Fruit fly (Drosophila melanogaster) whole organism, embryonic: ENCODE data around the gene Eip75B.
A peak's percentile ranks its signal among the peaks of the same experiment; 100 is the strongest.

Experiments
- Aef1 ChIP-seq: fragments of 200-800 bp; sonication (Bioruptor generic); IDR thresholded peaks from 3 replicates; pipeline ENCODE4 v1.3.6; 2022; ENCODE audit warnings: missing biosample characterization, missing genetic modification characterization
- B-H1 ChIP-seq: fragments of 200-800 bp; sonication (Bioruptor generic); IDR thresholded peaks from 3 replicates; pipeline ENCODE4 v1.3.6; 2022; ENCODE audit warnings: missing biosample characterization, missing genetic modification characterization
- CG10321 ChIP-seq: fragments of 200-800 bp; sonication (Bioruptor generic); IDR thresholded peaks from 2 replicates; pipeline ENCODE4 v1.3.6; 2022; ENCODE audit warnings: missing biosample characterization, missing genetic modification characterization
- CG10462 ChIP-seq: fragments of 200-800 bp; sonication (Bioruptor generic); optimal IDR thresholded peaks from 2 replicates; lab custom pipeline; 2016; ENCODE audit warnings: missing biosample characterization, missing genetic modification characterization
- CG10654 ChIP-seq: fragments of 200-800 bp; sonication (Bioruptor generic); optimal IDR thresholded peaks from 2 replicates; lab custom pipeline; 2016; ENCODE audit warnings: missing biosample characterization, missing genetic modification characterization
- CG10979 ChIP-seq: fragments of 200-800 bp; sonication (Bioruptor generic); optimal IDR thresholded peaks from 2 replicates; lab custom pipeline; 2018; ENCODE audit warnings: missing biosample characterization, mild to moderate bottlenecking, missing genetic modification characterization, moderate library complexity
- CG11093 ChIP-seq: fragments of 200-800 bp; sonication (Bioruptor generic); IDR thresholded peaks from 3 replicates; pipeline ENCODE4 v1.3.6; 2022; ENCODE audit warnings: missing biosample characterization, missing genetic modification characterization
- CG11560 ChIP-seq: fragments of 200-800 bp; sonication (Bioruptor generic); IDR thresholded peaks from 3 replicates; pipeline ENCODE4 v1.3.6; 2022; ENCODE audit warnings: missing biosample characterization, missing genetic modification characterization
- CG1647 ChIP-seq: fragments of 200-800 bp; sonication (Bioruptor generic); optimal IDR thresholded peaks from 3 replicates; lab custom pipeline; 2016; ENCODE audit warnings: missing biosample characterization, missing genetic modification characterization
- CG16815 ChIP-seq: fragments of 200-800 bp; sonication (Bioruptor generic); optimal IDR thresholded peaks from 3 replicates; lab custom pipeline; 2017; ENCODE audit warnings: missing biosample characterization, mild to moderate bottlenecking, missing genetic modification characterization
- CG17328 ChIP-seq: fragments of 200-800 bp; sonication (Bioruptor generic); IDR thresholded peaks from 2 replicates; pipeline ENCODE4 v1.3.6; 2022; ENCODE audit warnings: missing biosample characterization, missing genetic modification characterization
- CG1792 ChIP-seq: fragments of 200-800 bp; sonication (Bioruptor generic); optimal IDR thresholded peaks from 2 replicates; lab custom pipeline; 2016; ENCODE audit warnings: missing biosample characterization, missing genetic modification characterization
- CG18011 ChIP-seq: fragments of 200-800 bp; sonication (Bioruptor generic); optimal IDR thresholded peaks from 2 replicates; lab custom pipeline; 2017; ENCODE audit warnings: missing biosample characterization, missing genetic modification characterization, mild to moderate bottlenecking, moderate library complexity, missing genotype
- CG18599 ChIP-seq: fragments of 200-800 bp; sonication (Bioruptor generic); optimal IDR thresholded peaks from 3 replicates; lab custom pipeline; 2017; ENCODE audit warnings: missing biosample characterization, missing genetic modification characterization, mild to moderate bottlenecking, moderate library complexity, missing genetic modification reagents
- CG2129 ChIP-seq: fragments of 200-800 bp; sonication (Bioruptor generic); IDR thresholded peaks from 2 replicates; pipeline ENCODE4 v1.3.6; 2022; ENCODE audit warnings: missing biosample characterization, missing genetic modification characterization; ENCODE audit not compliant: partially characterized antibody
- CG2889 ChIP-seq: fragments of 200-800 bp; sonication (Bioruptor generic); IDR thresholded peaks from 3 replicates; pipeline ENCODE4 v1.3.6; 2022; ENCODE audit warnings: missing biosample characterization, missing genetic modification characterization
- CG6254 ChIP-seq: fragments of 200-800 bp; sonication (Bioruptor generic); optimal IDR thresholded peaks from 3 replicates; lab custom pipeline; 2017; ENCODE audit warnings: mild to moderate bottlenecking, missing biosample characterization, missing genetic modification reagents, missing genetic modification characterization
- CG6654 ChIP-seq: fragments of 200-800 bp; sonication (Bioruptor generic); optimal IDR thresholded peaks from 2 replicates; lab custom pipeline; 2017; ENCODE audit warnings: missing biosample characterization, mild to moderate bottlenecking, missing genetic modification characterization
- CG7271 ChIP-seq: fragments of 200-800 bp; sonication (Bioruptor generic); optimal IDR thresholded peaks from 2 replicates; lab custom pipeline; 2018; ENCODE audit warnings: missing biosample characterization, mild to moderate bottlenecking, missing genetic modification characterization, moderate library complexity
- CG7786 ChIP-seq: fragments of 200-800 bp; sonication (Bioruptor generic); optimal IDR thresholded peaks from 2 replicates; lab custom pipeline; 2016; ENCODE audit warnings: missing biosample characterization, missing genetic modification characterization
- CG9215 ChIP-seq: fragments of 200-800 bp; sonication (Bioruptor generic); IDR thresholded peaks from 2 replicates; pipeline ENCODE4 v1.3.6; 2022; ENCODE audit warnings: missing biosample characterization, missing genetic modification characterization
- CG9727 ChIP-seq: fragments of 200-800 bp; sonication (Bioruptor generic); optimal IDR thresholded peaks from 3 replicates; lab custom pipeline; 2017; ENCODE audit warnings: missing biosample characterization, mild to moderate bottlenecking, missing genetic modification characterization
- CG9817 ChIP-seq: fragments of 200-800 bp; sonication (Bioruptor generic); optimal IDR thresholded peaks from 2 replicates; lab custom pipeline; 2018; ENCODE audit warnings: missing biosample characterization, mild to moderate bottlenecking, missing genetic modification characterization, moderate library complexity
- CrebB ChIP-seq: fragments of 200-800 bp; sonication (Bioruptor generic); optimal IDR thresholded peaks from 3 replicates; lab custom pipeline; 2018; ENCODE audit warnings: missing biosample characterization, mild to moderate bottlenecking, missing genetic modification characterization
- Deaf1 ChIP-seq: fragments of 200-800 bp; optimal IDR thresholded peaks from 3 replicates; lab custom pipeline; 2019; ENCODE audit warnings: missing biosample characterization, mild to moderate bottlenecking, missing genetic modification characterization, moderate library complexity
- ERR ChIP-seq: fragments of 200-800 bp; sonication (Bioruptor generic); optimal IDR thresholded peaks from 2 replicates; lab custom pipeline; 2016; ENCODE audit warnings: missing biosample characterization, missing genetic modification characterization
- Hey ChIP-seq: fragments of 200-800 bp; sonication (Bioruptor generic); optimal IDR thresholded peaks from 3 replicates; lab custom pipeline; 2018; ENCODE audit warnings: missing biosample characterization, mild to moderate bottlenecking, missing genetic modification characterization
- Kr ChIP-seq: fragments of 200-800 bp; sonication (Bioruptor generic); optimal IDR thresholded peaks from 2 replicates; lab custom pipeline; 2017; ENCODE audit warnings: missing biosample characterization, mild to moderate bottlenecking, missing genetic modification characterization
- Lhr ChIP-seq: fragments of 200-800 bp; sonication (Bioruptor generic); optimal IDR thresholded peaks from 3 replicates; lab custom pipeline; 2017; ENCODE audit warnings: mild to moderate bottlenecking, missing biosample characterization, missing genetic modification reagents, missing genetic modification characterization
- NC2α ChIP-seq: fragments of 200-800 bp; sonication (Bioruptor generic); optimal IDR thresholded peaks from 2 replicates; lab custom pipeline; 2016; ENCODE audit warnings: missing biosample characterization, missing genetic modification characterization
- Sry-β ChIP-seq: fragments of 200-800 bp; sonication (Bioruptor generic); optimal IDR thresholded peaks from 2 replicates; lab custom pipeline; 2018; ENCODE audit warnings: missing biosample characterization, mild to moderate bottlenecking, missing genetic modification characterization, moderate library complexity
- ac ChIP-seq: fragments of 200-800 bp; sonication (Bioruptor generic); optimal IDR thresholded peaks from 3 replicates; lab custom pipeline; 2017; ENCODE audit warnings: missing biosample characterization, mild to moderate bottlenecking, missing genetic modification characterization
- bowl ChIP-seq: fragments of 200-800 bp; sonication (Bioruptor generic); IDR thresholded peaks from 2 replicates; pipeline ENCODE4 v1.3.6; 2022; ENCODE audit warnings: missing biosample characterization, missing genetic modification characterization
- chm ChIP-seq: fragments of 200-800 bp; sonication (Bioruptor generic); IDR thresholded peaks from 2 replicates; pipeline ENCODE4 v1.3.6; 2022; ENCODE audit warnings: missing biosample characterization, missing genetic modification characterization
- crc ChIP-seq: fragments of 200-800 bp; sonication (Bioruptor generic); optimal IDR thresholded peaks from 2 replicates; lab custom pipeline; 2016; ENCODE audit warnings: missing biosample characterization, missing genetic modification characterization
- eyg ChIP-seq: fragments of 200-800 bp; sonication (Bioruptor generic); optimal IDR thresholded peaks from 3 replicates; lab custom pipeline; 2016; ENCODE audit warnings: missing biosample characterization, missing genetic modification characterization
- fd3F ChIP-seq: fragments of 200-800 bp; sonication (Bioruptor generic); optimal IDR thresholded peaks from 2 replicates; lab custom pipeline; 2018; ENCODE audit warnings: missing biosample characterization, mild to moderate bottlenecking, missing genetic modification characterization, moderate library complexity
- gt ChIP-seq: fragments of 200-800 bp; sonication (Bioruptor generic); IDR thresholded peaks from 2 replicates; pipeline ENCODE4 v1.3.6; 2022; ENCODE audit warnings: missing biosample characterization, missing genetic modification characterization
- inv ChIP-seq: fragments of 200-800 bp; sonication (Bioruptor generic); IDR thresholded peaks from 2 replicates; pipeline ENCODE4 v1.3.6; 2022; ENCODE audit warnings: missing biosample characterization, missing genetic modification characterization; ENCODE audit not compliant: partially characterized antibody
- lola ChIP-seq, 3 experiments: fragments of >200 bp in 2 of 3; fragments of 200-800 bp in 1 of 3; sonication (Bioruptor generic) in 1 of 3; optimal IDR thresholded peaks; 2 replicates each; lab custom pipeline; 2017 to 2019; ENCODE audit warnings: missing biosample characterization in 3 of 3, missing genetic modification characterization in 3 of 3, mild to moderate bottlenecking in 1 of 3, moderate library complexity in 1 of 3
- p53 ChIP-seq: fragments of 200-800 bp; sonication (Bioruptor generic); optimal IDR thresholded peaks from 2 replicates; lab custom pipeline; 2016; ENCODE audit warnings: missing biosample characterization, missing genetic modification characterization
- pnt ChIP-seq: fragments of 200-800 bp; sonication (Bioruptor generic); optimal IDR thresholded peaks from 3 replicates; lab custom pipeline; 2016; ENCODE audit warnings: missing biosample characterization, missing genetic modification characterization
- ranshi ChIP-seq: fragments of 200-800 bp; sonication (Bioruptor generic); IDR thresholded peaks from 2 replicates; pipeline ENCODE4 v1.3.6; 2022; ENCODE audit warnings: missing biosample characterization, missing genetic modification characterization
- repo ChIP-seq: fragments of 200-800 bp; sonication (Bioruptor generic); optimal IDR thresholded peaks from 2 replicates; lab custom pipeline; 2016; ENCODE audit warnings: missing biosample characterization, missing genetic modification characterization
- sc ChIP-seq, 3 experiments: fragments of >200 bp in 2 of 3; fragments of 200-800 bp in 1 of 3; sonication (Bioruptor generic) in 1 of 3; optimal IDR thresholded peaks; 2 replicates in 2 of 3; 3 replicates in 1 of 3; lab custom pipeline; 2017; ENCODE audit warnings: mild to moderate bottlenecking in 1 of 3, missing biosample characterization in 1 of 3, missing genetic modification characterization in 1 of 3, missing genetic modification reagents in 1 of 3
- sisA ChIP-seq: fragments of 200-800 bp; sonication (Bioruptor generic); IDR thresholded peaks from 2 replicates; pipeline ENCODE4 v1.3.6; 2022; ENCODE audit warnings: missing biosample characterization, missing genetic modification characterization
- vvl ChIP-seq: fragments of 200-800 bp; sonication (Bioruptor generic); IDR thresholded peaks from 2 replicates; pipeline ENCODE4 v1.3.6; 2022; ENCODE audit warnings: missing biosample characterization, missing genetic modification characterization
- wdn ChIP-seq: fragments of 200-800 bp; sonication (Bioruptor generic); IDR thresholded peaks from 2 replicates; pipeline ENCODE4 v1.3.6; 2022; ENCODE audit warnings: missing biosample characterization, missing genetic modification characterization
- zfh1 ChIP-seq: fragments of 200-800 bp; sonication (Bioruptor generic); IDR thresholded peaks from 3 replicates; pipeline ENCODE4 v1.3.6; 2022; ENCODE audit warnings: missing biosample characterization, missing genetic modification characterization

Eip75B gene

dm6 chr3L:17988155-17988877, 76.2 kb downstream of the Eip75B start (continued):
- peak; percentile 53 for TF ChIP-seq CG7786 (GFP tag; lab: Kevin White, UChicago)
- TF ChIP-seq NC2α, result peak; percentile 67
- peak; percentile 81 for TF ChIP-seq CG10979
- TF ChIP-seq ac, result no peak
- TF ChIP-seq CG2889 (GFP tag; lab: Robert Waterston, UW), result no peak
- no peak; the same call in 1 of the 2 replicates for TF ChIP-seq chm (GFP tag; lab: Robert Waterston, UW)
- TF ChIP-seq CG9817 (tag; lab: Kevin White, UChicago), result peak; percentile 48
- no peak for TF ChIP-seq gt (GFP tag; lab: Robert Waterston, UW)
- TF ChIP-seq p53 (GFP tag; lab: Kevin White, UChicago), result peak; percentile 51
- TF ChIP-seq CG6254 (GFP tag; lab: Kevin White, UChicago), result peak; percentile 70
- no peak for TF ChIP-seq wdn (GFP tag; lab: Robert Waterston, UW)
- no peak for TF ChIP-seq Hey (tag; lab: Kevin White, UChicago)
- no peak for TF ChIP-seq CG16815 (GFP tag; lab: Kevin White, UChicago)
- TF ChIP-seq Lhr, result peak; percentile 77
- TF ChIP-seq repo (GFP tag; lab: Kevin White, UChicago), result peak; percentile 68
- TF ChIP-seq CG11093, result no peak
- TF ChIP-seq Aef1 (GFP tag; lab: Robert Waterston, UW), result peak; percentile 48; the same call in 2 of the 3 replicates
- peak; percentile 29 for TF ChIP-seq Sry-β (GFP tag; lab: Kevin White, UChicago)
- no peak for TF ChIP-seq CG10462 (GFP tag; lab: Kevin White, UChicago)
- TF ChIP-seq CG7271 (tag; lab: Kevin White, UChicago), result no peak
- TF ChIP-seq Kr (GFP tag; lab: Kevin White, UChicago), result no peak
- 0 out of 2 replicates have a peak, but pooled peaks have one; percentile 12 for TF ChIP-seq bowl
- TF ChIP-seq lola (GFP tag; optimal IDR thresholded peaks at IDR 0.05; lab: Kevin White, UChicago), result peak in 1 of 3 experiments; percentile 34
- TF ChIP-seq zfh1 (GFP tag; lab: Robert Waterston, UW), result peak; percentile 55; the same call in 1 of the 3 replicates
- TF ChIP-seq CG1792 (GFP tag; lab: Kevin White, UChicago), result peak; percentile 59
- TF ChIP-seq eyg (GFP tag; lab: Kevin White, UChicago), result peak; percentile 43
- no peak for TF ChIP-seq CG9215 (GFP tag; lab: Robert Waterston, UW)
- peak; percentile 98 for TF ChIP-seq CG18011
- TF ChIP-seq CG1647 (GFP tag; lab: Kevin White, UChicago), result peak; percentile 43
- peak; percentile 56; the same call in 1 of the 2 replicates for TF ChIP-seq ranshi (GFP tag; lab: Robert Waterston, UW)
- TF ChIP-seq CG10654, result peak; percentile 62
- peak; percentile 38 for TF ChIP-seq fd3F
- TF ChIP-seq vvl (GFP tag; lab: Robert Waterston, UW), result peak; percentile 63
- peak; percentile 7 for TF ChIP-seq ERR
- TF ChIP-seq sc (optimal IDR thresholded peaks at IDR 0.05; lab: Kevin White, UChicago), result no peak
- TF ChIP-seq sc (GFP tag; optimal IDR thresholded peaks at IDR 0.05; lab: Kevin White, UChicago), result peak; percentile 49
- no peak for TF ChIP-seq CG11560 (tag; lab: Robert Waterston, UW)
- TF ChIP-seq CG9727 (GFP tag; lab: Kevin White, UChicago), result peak; percentile 68
- TF ChIP-seq CG6654 (GFP tag; lab: Kevin White, UChicago), result peak; percentile 27
- TF ChIP-seq CG18599 (GFP tag; lab: Kevin White, UChicago), result peak; percentile 42
- TF ChIP-seq sisA, result no peak; the same call in 1 of the 2 replicates
- no peak for TF ChIP-seq inv (GFP tag; lab: Robert Waterston, UW)
- TF ChIP-seq pnt (GFP tag; lab: Kevin White, UChicago), result peak; percentile 44
- TF ChIP-seq B-H1, result peak; percentile 32; the same call in 2 of the 3 replicates
- TF ChIP-seq CrebB (tag; lab: Kevin White, UChicago), result peak; percentile 71
- peak; percentile 53 for TF ChIP-seq CG17328
- peak; percentile 63 for TF ChIP-seq crc (GFP tag; lab: Kevin White, UChicago)
- no peak for TF ChIP-seq CG2129 (GFP tag; lab: Robert Waterston, UW)
- peak; percentile 20; the same call in 1 of the 2 replicates for TF ChIP-seq CG10321 (GFP tag; lab: Robert Waterston, UW)
- TF ChIP-seq Deaf1, result peak; percentile 60
